Worm (Caenorhabditis elegans): ENCODE measurements around the gene oga-1.

- TF ChIP-seq unc-39 (tag; optimal IDR thresholded peaks at IDR 0.05) (no peak), lin-13 (tag; optimal IDR thresholded peaks at IDR 0.05) (no peak), blmp-1 (tag; optimal IDR thresholded peaks at IDR 0.05) (no peak), snpc-4 (tag; optimal IDR thresholded peaks at IDR 0.05) (no peak), nhr-237 (tag; optimal IDR thresholded peaks at IDR 0.05) (no peak), pha-4 (tag; optimal IDR thresholded peaks at IDR 0.05) (no peak)
Observed at ce11 chrX:9364501-9364900, 17.3 kb upstream of the oga-1 start, which contains the start of gene pkc-2.

Data from whole organism, mixed stage, embryonic.